Fruit fly (Drosophila melanogaster) whole organism, embryonic: Measurements from ENCODE around the gene CG34138.

Source experiments
- Blimp-1 ChIP-seq: fragments of 200-800 bp; sonication (Bioruptor generic); optimal IDR thresholded peaks from 3 replicates; lab custom pipeline; 2018; ENCODE audit warnings: missing biosample characterization, missing genetic modification characterization, mild to moderate bottlenecking, moderate library complexity, missing genetic modification reagents
- CG10979 ChIP-seq: fragments of 200-800 bp; sonication (Bioruptor generic); optimal IDR thresholded peaks from 2 replicates; lab custom pipeline; 2018; ENCODE audit warnings: missing biosample characterization, mild to moderate bottlenecking, missing genetic modification characterization, moderate library complexity
- CG11093 ChIP-seq: fragments of 200-800 bp; sonication (Bioruptor generic); IDR thresholded peaks from 3 replicates; pipeline ENCODE4 v1.3.6; 2022; ENCODE audit warnings: missing biosample characterization, missing genetic modification characterization
- CG13894 ChIP-seq: fragments of 200-800 bp; sonication (Bioruptor generic); optimal IDR thresholded peaks from 3 replicates; lab custom pipeline; 2018; ENCODE audit warnings: missing biosample characterization, mild to moderate bottlenecking, missing genetic modification characterization, moderate library complexity
- CG14860 ChIP-seq: fragments of 200-800 bp; sonication (Bioruptor generic); IDR thresholded peaks from 3 replicates; pipeline ENCODE4 v1.3.6; 2022; ENCODE audit warnings: missing biosample characterization, missing genetic modification characterization; ENCODE audit not compliant: partially characterized antibody
- CG18619 ChIP-seq: fragments of 200-800 bp; sonication (Bioruptor generic); optimal IDR thresholded peaks from 3 replicates; lab custom pipeline; 2017; ENCODE audit warnings: missing biosample characterization, mild to moderate bottlenecking, missing genetic modification characterization
- CG18764 ChIP-seq: fragments of 200-800 bp; sonication (Bioruptor generic); optimal IDR thresholded peaks from 3 replicates; lab custom pipeline; 2016; ENCODE audit warnings: missing biosample characterization, missing genetic modification characterization
- CG2678 ChIP-seq: fragments of 200-800 bp; sonication (Bioruptor generic); optimal IDR thresholded peaks from 3 replicates; lab custom pipeline; 2019; ENCODE audit warnings: missing biosample characterization, mild to moderate bottlenecking, missing genetic modification characterization, moderate library complexity
- CG30020 ChIP-seq: fragments of 200-800 bp; optimal IDR thresholded peaks from 2 replicates; lab custom pipeline; 2019; ENCODE audit warnings: missing biosample characterization, mild to moderate bottlenecking, missing genetic modification characterization, moderate library complexity
- CG30431 ChIP-seq: fragments of 200-800 bp; sonication (Bioruptor generic); optimal IDR thresholded peaks from 2 replicates; lab custom pipeline; 2017; ENCODE audit warnings: missing biosample characterization, missing genetic modification characterization
- CG3163 ChIP-seq: fragments of 200-800 bp; sonication (Bioruptor generic); optimal IDR thresholded peaks from 3 replicates; lab custom pipeline; 2016; ENCODE audit warnings: missing biosample characterization, missing genetic modification characterization
- CG33213 ChIP-seq: fragments of 200-800 bp; sonication (Bioruptor generic); optimal IDR thresholded peaks from 3 replicates; lab custom pipeline; 2016; ENCODE audit warnings: missing biosample characterization, missing genetic modification characterization
- CG33557 ChIP-seq: fragments of 200-800 bp; sonication (Bioruptor generic); optimal IDR thresholded peaks from 2 replicates; lab custom pipeline; 2019; ENCODE audit warnings: missing biosample characterization, mild to moderate bottlenecking, missing genetic modification characterization, moderate library complexity
- CG34224 ChIP-seq: fragments of 200-800 bp; sonication (Bioruptor generic); IDR thresholded peaks from 3 replicates; pipeline ENCODE4 v1.3.6; 2022; ENCODE audit warnings: missing biosample characterization, missing genetic modification characterization; ENCODE audit not compliant: partially characterized antibody
- CG3847 ChIP-seq: fragments of 200-800 bp; sonication (Bioruptor generic); IDR thresholded peaks from 2 replicates; pipeline ENCODE4 v1.3.6; 2022; ENCODE audit warnings: missing biosample characterization, missing genetic modification characterization
- CG5180 ChIP-seq: fragments of 200-800 bp; sonication (Bioruptor generic); optimal IDR thresholded peaks from 3 replicates; lab custom pipeline; 2017; ENCODE audit warnings: missing biosample characterization, missing genetic modification characterization, mild to moderate bottlenecking, moderate library complexity, missing genetic modification reagents
- CG6683 ChIP-seq: fragments of 200-800 bp; sonication (Bioruptor generic); optimal IDR thresholded peaks from 2 replicates; lab custom pipeline; 2017; ENCODE audit warnings: missing biosample characterization, mild to moderate bottlenecking, missing genetic modification characterization, missing genetic modification reagents
- CG6689 ChIP-seq: fragments of 200-800 bp; sonication (Bioruptor generic); IDR thresholded peaks from 2 replicates; pipeline ENCODE4 v1.3.6; 2022; ENCODE audit warnings: missing biosample characterization, missing genetic modification characterization
- CG7271 ChIP-seq: fragments of 200-800 bp; sonication (Bioruptor generic); optimal IDR thresholded peaks from 2 replicates; lab custom pipeline; 2018; ENCODE audit warnings: missing biosample characterization, mild to moderate bottlenecking, missing genetic modification characterization, moderate library complexity
- CG7357 ChIP-seq: fragments of 200-800 bp; sonication (Bioruptor generic); IDR thresholded peaks from 3 replicates; pipeline ENCODE4 v1.3.6; 2022; ENCODE audit warnings: missing biosample characterization, missing genetic modification characterization
- CG7556 ChIP-seq: fragments of 200-800 bp; sonication (Bioruptor generic); optimal IDR thresholded peaks from 2 replicates; lab custom pipeline; 2017; ENCODE audit warnings: missing biosample characterization, mild to moderate bottlenecking, missing genetic modification characterization
- CG7839 ChIP-seq: fragments of 200-800 bp; sonication (Bioruptor generic); optimal IDR thresholded peaks from 3 replicates; lab custom pipeline; 2018; ENCODE audit warnings: missing biosample characterization, mild to moderate bottlenecking, missing genetic modification characterization, moderate library complexity
- CG7987 ChIP-seq: fragments of 200-800 bp; sonication (Bioruptor generic); optimal IDR thresholded peaks from 2 replicates; lab custom pipeline; 2018; ENCODE audit warnings: missing biosample characterization, mild to moderate bottlenecking, missing genetic modification characterization, moderate library complexity
- CG8388 ChIP-seq: fragments of 200-800 bp; sonication (Bioruptor generic); optimal IDR thresholded peaks from 2 replicates; lab custom pipeline; 2019; ENCODE audit warnings: missing biosample characterization, mild to moderate bottlenecking, missing genetic modification characterization, moderate library complexity
- CHES-1-like ChIP-seq: fragments of 200-800 bp; sonication (Bioruptor generic); optimal IDR thresholded peaks from 2 replicates; lab custom pipeline; 2016; ENCODE audit warnings: missing biosample characterization, missing genetic modification characterization
- Fer1 ChIP-seq: fragments of 200-800 bp; sonication (Bioruptor generic); optimal IDR thresholded peaks from 2 replicates; lab custom pipeline; 2017; ENCODE audit warnings: missing biosample characterization, mild to moderate bottlenecking, missing genetic modification characterization
- Gsc ChIP-seq: fragments of 200-800 bp; sonication (Bioruptor generic); IDR thresholded peaks from 2 replicates; pipeline ENCODE4 v1.3.6; 2022; ENCODE audit warnings: missing biosample characterization, missing genetic modification characterization
- HmgZ ChIP-seq: fragments of 200-800 bp; sonication (Bioruptor generic); optimal IDR thresholded peaks from 2 replicates; lab custom pipeline; 2018; ENCODE audit warnings: missing biosample characterization, mild to moderate bottlenecking, missing genetic modification characterization
- MESR4 ChIP-seq: fragments of 200-800 bp; sonication (Bioruptor generic); optimal IDR thresholded peaks from 2 replicates; lab custom pipeline; 2018; ENCODE audit warnings: missing biosample characterization, mild to moderate bottlenecking, missing genetic modification characterization, moderate library complexity
- Nf-YA ChIP-seq: fragments of 200-800 bp; sonication (Bioruptor generic); IDR thresholded peaks from 2 replicates; pipeline ENCODE4 v1.3.6; 2022; ENCODE audit warnings: missing biosample characterization, missing genetic modification characterization
- Pdp1 ChIP-seq, 2 experiments: fragments of 200-800 bp; sonication (Bioruptor generic); optimal IDR thresholded peaks; 3 replicates each; lab custom pipeline; 2016; ENCODE audit warnings: missing biosample characterization in 2 of 2, missing genetic modification characterization in 2 of 2, mild to moderate bottlenecking in 1 of 2, moderate library complexity in 1 of 2
- Sox102F ChIP-seq: fragments of 200-800 bp; sonication (Bioruptor generic); optimal IDR thresholded peaks from 2 replicates; lab custom pipeline; 2018; ENCODE audit warnings: missing biosample characterization, mild to moderate bottlenecking, missing genetic modification characterization, moderate library complexity
- abd-A ChIP-seq: fragments of 200-800 bp; sonication (Bioruptor generic); optimal IDR thresholded peaks from 3 replicates; lab custom pipeline; 2019; ENCODE audit warnings: missing biosample characterization, mild to moderate bottlenecking, missing genetic modification characterization, moderate library complexity
- bigmax ChIP-seq: fragments of 200-800 bp; sonication (Bioruptor generic); optimal IDR thresholded peaks from 2 replicates; lab custom pipeline; 2018; ENCODE audit warnings: missing biosample characterization, mild to moderate bottlenecking, missing genetic modification characterization
- btn ChIP-seq: fragments of 200-800 bp; sonication (Bioruptor generic); optimal IDR thresholded peaks from 2 replicates; lab custom pipeline; 2016; ENCODE audit warnings: missing biosample characterization, missing genetic modification characterization
- cwo ChIP-seq: fragments of 200-800 bp; sonication (Bioruptor generic); optimal IDR thresholded peaks from 3 replicates; lab custom pipeline; 2017; ENCODE audit warnings: missing biosample characterization, missing genetic modification characterization, mild to moderate bottlenecking, moderate library complexity, missing genetic modification reagents
- ewg ChIP-seq: fragments of 200-800 bp; sonication (Bioruptor generic); optimal IDR thresholded peaks from 3 replicates; lab custom pipeline; 2017; ENCODE audit warnings: mild to moderate bottlenecking, missing biosample characterization, missing genetic modification reagents, missing genetic modification characterization
- ham ChIP-seq: fragments of 200-800 bp; sonication (Bioruptor generic); IDR thresholded peaks from 2 replicates; pipeline ENCODE4 v1.3.6; 2022; ENCODE audit warnings: missing biosample characterization, missing genetic modification characterization
- lola ChIP-seq, 3 experiments: fragments of >200 bp in 2 of 3; fragments of 200-800 bp in 1 of 3; sonication (Bioruptor generic) in 1 of 3; optimal IDR thresholded peaks; 2 replicates each; lab custom pipeline; 2017 to 2019; ENCODE audit warnings: missing biosample characterization in 3 of 3, missing genetic modification characterization in 3 of 3, mild to moderate bottlenecking in 1 of 3, moderate library complexity in 1 of 3
- pfk ChIP-seq: fragments of 200-800 bp; sonication (Bioruptor generic); optimal IDR thresholded peaks from 2 replicates; lab custom pipeline; 2018; ENCODE audit warnings: missing biosample characterization, mild to moderate bottlenecking, missing genetic modification characterization, moderate library complexity
- phol ChIP-seq: fragments of 200-800 bp; sonication (Bioruptor generic); optimal IDR thresholded peaks from 3 replicates; lab custom pipeline; 2018; ENCODE audit warnings: missing biosample characterization, mild to moderate bottlenecking, missing genetic modification characterization, moderate library complexity
- pita ChIP-seq: fragments of 200-800 bp; sonication (Bioruptor generic); optimal IDR thresholded peaks from 2 replicates; lab custom pipeline; 2017; ENCODE audit warnings: missing biosample characterization, mild to moderate bottlenecking, missing genetic modification characterization
- sima ChIP-seq: fragments of 200-800 bp; sonication (Bioruptor generic); optimal IDR thresholded peaks from 2 replicates; lab custom pipeline; 2016; ENCODE audit warnings: missing biosample characterization, missing genetic modification characterization
- stwl ChIP-seq: fragments of 200-800 bp; sonication (Bioruptor generic); optimal IDR thresholded peaks from 3 replicates; lab custom pipeline; 2018; ENCODE audit warnings: missing biosample characterization, mild to moderate bottlenecking, missing genetic modification characterization, moderate library complexity
- tap ChIP-seq: fragments of 200-800 bp; optimal IDR thresholded peaks from 3 replicates; lab custom pipeline; 2019; ENCODE audit warnings: missing biosample characterization, mild to moderate bottlenecking, missing genetic modification characterization, moderate library complexity
- vfl ChIP-seq: fragments of 200-800 bp; sonication (Bioruptor generic); optimal IDR thresholded peaks from 2 replicates; lab custom pipeline; 2016; ENCODE audit warnings: missing biosample characterization, missing genetic modification characterization
- zen ChIP-seq: fragments of 200-800 bp; sonication (Bioruptor generic); optimal IDR thresholded peaks from 3 replicates; lab custom pipeline; 2018; ENCODE audit warnings: missing biosample characterization, mild to moderate bottlenecking, missing genetic modification characterization, moderate library complexity

The CG34138 gene

DNA sequence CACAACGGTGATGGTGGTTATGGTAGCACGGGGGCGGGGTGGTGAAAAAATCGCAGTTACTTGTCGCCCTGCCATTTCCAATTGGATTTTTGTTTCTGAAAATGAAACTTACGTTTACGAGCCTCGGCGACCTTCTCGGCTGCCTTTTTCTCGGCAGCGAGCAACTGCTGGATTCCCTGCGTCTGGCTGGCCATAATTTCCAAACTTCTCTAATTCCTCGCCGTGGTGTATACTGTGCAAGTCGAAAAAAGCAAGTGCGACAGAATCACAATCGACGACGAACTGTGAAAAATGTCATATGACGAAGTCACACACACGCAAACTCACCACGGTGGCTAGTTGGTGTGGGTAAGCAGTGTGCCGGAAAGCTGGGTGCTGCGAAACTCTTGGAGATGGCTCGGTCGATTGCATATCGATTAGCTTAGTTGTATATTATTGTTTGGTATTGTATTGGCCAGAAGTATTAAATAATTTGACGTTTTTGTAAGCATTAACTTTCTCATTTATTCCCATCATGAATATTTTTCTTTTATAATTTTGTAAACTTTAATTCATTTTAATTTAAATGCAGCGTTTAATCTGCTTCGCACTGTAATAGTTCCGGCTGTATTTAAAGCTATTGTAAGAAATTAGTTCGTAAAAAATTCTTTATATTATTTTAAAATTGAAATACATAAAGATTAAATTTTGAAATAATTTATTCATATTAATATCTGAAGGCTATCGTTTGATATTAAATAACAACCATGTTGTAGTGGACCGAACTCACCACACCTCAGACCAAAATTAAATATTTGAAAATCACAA lies 9.5 kb downstream of the CG34138 start, which contains the start of gene Vha13 (continued):
- TF ChIP-seq btn: no peak
- TF ChIP-seq pfk (GFP tag; lab: Kevin White, UChicago): peak; percentile 43
- peak in 1 of 3 experiments; percentile 32 for TF ChIP-seq lola (GFP tag; optimal IDR thresholded peaks at IDR 0.05; lab: Kevin White, UChicago)
- TF ChIP-seq CHES-1-like (GFP tag; lab: Kevin White, UChicago): peak; percentile 39
- TF ChIP-seq phol: peak; percentile 29
- TF ChIP-seq CG6689: no peak
- peak; percentile 4 for TF ChIP-seq tap (tag; lab: Kevin White, UChicago)
- TF ChIP-seq CG7271 (tag; lab: Kevin White, UChicago): no peak
- TF ChIP-seq ewg (GFP tag; lab: Kevin White, UChicago): peak; percentile 98
- TF ChIP-seq CG30020: peak; percentile 15
- TF ChIP-seq ham (GFP tag; lab: Robert Waterston, UW): peak; percentile 27; the same call in 1 of the 2 replicates
- peak; percentile 53 for TF ChIP-seq HmgZ (tag; lab: Kevin White, UChicago)
- peak; percentile 69 for TF ChIP-seq abd-A (tag; lab: Kevin White, UChicago)
- TF ChIP-seq CG10979 (tag; lab: Kevin White, UChicago): no peak
- peak; percentile 34 for TF ChIP-seq CG7556 (GFP tag; lab: Kevin White, UChicago)
- 0 out of 3 replicates have a peak, but pooled peaks have one; percentile 26 for TF ChIP-seq CG7357 (GFP tag; lab: Robert Waterston, UW)
- peak; percentile 66 for TF ChIP-seq stwl (tag; lab: Kevin White, UChicago)
- peak; percentile 40 for TF ChIP-seq CG13894 (tag; lab: Kevin White, UChicago)
- TF ChIP-seq CG6683: peak; percentile 31
- TF ChIP-seq CG3163 (GFP tag; lab: Kevin White, UChicago): peak; percentile 2
- TF ChIP-seq pita (GFP tag; lab: Kevin White, UChicago): no peak
- TF ChIP-seq CG5180: no peak
- peak; percentile 10 for TF ChIP-seq vfl (GFP tag; lab: Kevin White, UChicago)
- TF ChIP-seq MESR4 (GFP tag; lab: Kevin White, UChicago): peak; percentile 99
- TF ChIP-seq Sox102F (GFP tag; lab: Kevin White, UChicago): peak; percentile 5
- peak; percentile 8; the same call in 2 of the 3 replicates for TF ChIP-seq CG14860 (GFP tag; lab: Robert Waterston, UW)
- TF ChIP-seq CG18764 (GFP tag; lab: Kevin White, UChicago): no peak
- TF ChIP-seq CG18619 (GFP tag; lab: Kevin White, UChicago): peak; percentile 24
- TF ChIP-seq CG33557 (GFP tag; lab: Kevin White, UChicago): no peak
- no peak for TF ChIP-seq zen
- no peak for TF ChIP-seq cwo
- TF ChIP-seq CG7987 (GFP tag; lab: Kevin White, UChicago): peak; percentile 57
- no peak for TF ChIP-seq CG30431 (GFP tag; lab: Kevin White, UChicago)
- no peak for TF ChIP-seq Gsc
- no peak for TF ChIP-seq sima (GFP tag; lab: Kevin White, UChicago)
- no peak for TF ChIP-seq Nf-YA (GFP tag; lab: Robert Waterston, UW)
- peak; percentile 14 to 27 for TF ChIP-seq Pdp1 (GFP tag; optimal IDR thresholded peaks at IDR 0.05; lab: Kevin White, UChicago)
- no peak for TF ChIP-seq CG2678
- no peak for TF ChIP-seq Blimp-1
- peak; percentile 5 for TF ChIP-seq CG7839 (tag; lab: Kevin White, UChicago)
- TF ChIP-seq bigmax (GFP tag; lab: Kevin White, UChicago): peak; percentile 7
- peak; percentile 80 for TF ChIP-seq Fer1 (GFP tag; lab: Kevin White, UChicago)
- no peak for TF ChIP-seq CG8388 (GFP tag; lab: Kevin White, UChicago)
- peak; percentile 36; the same call in 1 of the 3 replicates for TF ChIP-seq CG34224
- no peak for TF ChIP-seq CG11093 (GFP tag; lab: Robert Waterston, UW)
- TF ChIP-seq CG3847 (GFP tag; lab: Robert Waterston, UW): peak; percentile 65
- peak; percentile 26 for TF ChIP-seq CG33213 (GFP tag; lab: Kevin White, UChicago)
